Worm (Caenorhabditis elegans) whole organism, L2 larva: ENCODE results near the gene F27E5.7.

ENCODE experiments used
- ZK546.5 ChIP-seq: sonication (generic microtip); optimal IDR thresholded peaks from 2 replicates; lab custom pipeline; 2017; ENCODE audit warnings: missing biosample characterization, missing genetic modification characterization
- ama-1 ChIP-seq: fragments of 150-350 bp; optimal IDR thresholded peaks from 2 replicates; lab custom pipeline; 2018; ENCODE audit warnings: inconsistent platforms
- ceh-82 ChIP-seq: fragments of 150-350 bp; optimal IDR thresholded peaks from 2 replicates; lab custom pipeline; 2014; ENCODE audit warnings: missing biosample characterization, missing genetic modification characterization
- unc-55 ChIP-seq: fragments of 150-350 bp; sonication (generic microtip); optimal IDR thresholded peaks from 3 replicates; lab custom pipeline; 2014; ENCODE audit warnings: missing biosample characterization, missing genetic modification reagents, missing genetic modification characterization

ce11 chrII:10147502-10147901, 24.9 kb downstream of the F27E5.7 start:
- TF ChIP-seq ZK546.5 (no peak), ceh-82 (tag; lab: Kevin White, UChicago) (no peak), ama-1 (lab: Kevin White, UChicago) (no peak), unc-55 (no peak)
